Worm (Caenorhabditis elegans) whole organism, L3 larva: ENCODE results near the gene Y15E3A.4.

Experiments used
- R02D3.7 ChIP-seq: fragments of 150-350 bp; optimal IDR thresholded peaks from 2 replicates; lab custom pipeline; 2014; ENCODE audit warnings: missing biosample characterization, missing genetic modification characterization
- ZK546.5 ChIP-seq: sonication (generic microtip); optimal IDR thresholded peaks from 2 replicates; lab custom pipeline; 2017; ENCODE audit warnings: missing biosample characterization, missing genetic modification characterization
- ama-1 ChIP-seq: fragments of 150-350 bp; optimal IDR thresholded peaks from 2 replicates; lab custom pipeline; 2018
- ceh-16 ChIP-seq: sonication (generic microtip); optimal IDR thresholded peaks from 2 replicates; lab custom pipeline; 2017; ENCODE audit warnings: missing biosample characterization, missing genetic modification characterization
- ceh-28 ChIP-seq: fragments of 150-350 bp; optimal IDR thresholded peaks from 2 replicates; lab custom pipeline; 2014; ENCODE audit warnings: missing biosample characterization, missing genetic modification reagents, missing genetic modification characterization
- ceh-82 ChIP-seq: fragments of 150-350 bp; optimal IDR thresholded peaks from 2 replicates; lab custom pipeline; 2014; ENCODE audit warnings: missing biosample characterization, missing genetic modification characterization
- ceh-9 ChIP-seq: sonication (generic microtip); optimal IDR thresholded peaks from 2 replicates; lab custom pipeline; 2018; ENCODE audit warnings: missing biosample characterization, missing genetic modification characterization
- daf-12 ChIP-seq: fragments of 150-350 bp; optimal IDR thresholded peaks from 2 replicates; lab custom pipeline; 2014; ENCODE audit warnings: missing biosample characterization, missing genetic modification reagents, missing genetic modification characterization
- egl-5 ChIP-seq: fragments of 150-350 bp; optimal IDR thresholded peaks from 2 replicates; lab custom pipeline; 2017; ENCODE audit warnings: missing biosample characterization, missing genetic modification reagents, missing genetic modification characterization, inconsistent platforms
- elt-1 ChIP-seq: fragments of 150-350 bp; optimal IDR thresholded peaks from 2 replicates; lab custom pipeline; 2014; ENCODE audit warnings: missing biosample characterization, missing genetic modification characterization
- elt-2 ChIP-seq: sonication (generic microtip); optimal IDR thresholded peaks from 2 replicates; lab custom pipeline; 2016; ENCODE audit warnings: missing genetic modification reagents, mild to moderate bottlenecking, missing genetic modification characterization, missing compliant biosample characterization
- elt-3 ChIP-seq, 3 experiments: fragments of 150-350 bp in 1 of 3; sonication (generic microtip) in 2 of 3; optimal IDR thresholded peaks; 2 replicates in 2 of 3; 4 replicates in 1 of 3; lab custom pipeline; 2014 to 2017; ENCODE audit warnings: missing biosample characterization in 3 of 3, missing genetic modification characterization in 3 of 3
- eor-1 ChIP-seq, 2 experiments: fragments of 150-350 bp; optimal IDR thresholded peaks; 2 replicates each; lab custom pipeline; 2014 to 2018; ENCODE audit warnings: missing biosample characterization in 2 of 2, missing genetic modification characterization in 2 of 2
- fkh-2 ChIP-seq: fragments of 150-350 bp; optimal IDR thresholded peaks from 2 replicates; lab custom pipeline; 2014; ENCODE audit warnings: missing biosample characterization, missing genetic modification reagents, missing genetic modification characterization
- lin-39 ChIP-seq: fragments of 150-350 bp; optimal IDR thresholded peaks from 2 replicates; lab custom pipeline; 2018; ENCODE audit warnings: missing biosample characterization, missing genetic modification reagents, missing genetic modification characterization
- mml-1 ChIP-seq: fragments of 150-350 bp; sonication (generic microtip); optimal IDR thresholded peaks from 3 replicates; lab custom pipeline; 2014; ENCODE audit warnings: missing biosample characterization, missing genetic modification characterization
- nfya-1 ChIP-seq: sonication (generic microtip); optimal IDR thresholded peaks from 2 replicates; lab custom pipeline; 2017; ENCODE audit warnings: missing genetic modification characterization, mild to moderate bottlenecking, missing compliant biosample characterization, antibody characterized with exemption, moderate library complexity; ENCODE audit not compliant: insufficient read depth
- nhr-11 ChIP-seq: fragments of 150-350 bp; optimal IDR thresholded peaks from 2 replicates; lab custom pipeline; 2014; ENCODE audit warnings: missing biosample characterization, missing genetic modification characterization
- nhr-23 ChIP-seq: fragments of 150-350 bp; optimal IDR thresholded peaks from 2 replicates; lab custom pipeline; 2014; ENCODE audit warnings: missing biosample characterization, missing genetic modification reagents, missing genetic modification characterization
- nhr-25 ChIP-seq: sonication (generic microtip); optimal IDR thresholded peaks from 2 replicates; lab custom pipeline; 2017; ENCODE audit warnings: missing biosample characterization, missing genetic modification characterization
- nhr-28 ChIP-seq: fragments of 150-350 bp; optimal IDR thresholded peaks from 2 replicates; lab custom pipeline; 2014; ENCODE audit warnings: missing biosample characterization, missing genetic modification characterization
- nhr-43 ChIP-seq: sonication (generic microtip); optimal IDR thresholded peaks from 2 replicates; lab custom pipeline; 2016; ENCODE audit warnings: mild to moderate bottlenecking, missing genetic modification characterization, missing compliant biosample characterization; ENCODE audit not compliant: poor library complexity, severe bottlenecking
- nhr-67 ChIP-seq: fragments of 150-350 bp; optimal IDR thresholded peaks from 2 replicates; lab custom pipeline; 2014; ENCODE audit warnings: missing biosample characterization, missing genetic modification characterization
- nhr-76 ChIP-seq: fragments of 150-350 bp; sonication (generic microtip); optimal IDR thresholded peaks from 5 replicates; lab custom pipeline; 2014; ENCODE audit warnings: missing biosample characterization, missing genetic modification characterization
- nhr-77 ChIP-seq: fragments of 150-350 bp; optimal IDR thresholded peaks from 2 replicates; lab custom pipeline; 2014; ENCODE audit warnings: missing biosample characterization, missing genetic modification characterization
- pha-4 ChIP-seq: fragments of 150-350 bp; optimal IDR thresholded peaks from 2 replicates; lab custom pipeline; 2014; ENCODE audit warnings: missing biosample characterization, missing genetic modification reagents, missing genetic modification characterization
- pqm-1 ChIP-seq: fragments of 150-350 bp; optimal IDR thresholded peaks from 2 replicates; lab custom pipeline; 2017; ENCODE audit warnings: missing biosample characterization, missing genetic modification characterization, inconsistent platforms
- sea-2 ChIP-seq: fragments of 150-350 bp; sonication (generic microtip); optimal IDR thresholded peaks from 4 replicates; lab custom pipeline; 2014; ENCODE audit warnings: missing biosample characterization, missing genetic modification reagents, missing genetic modification characterization
- skn-1 ChIP-seq: fragments of 150-350 bp; optimal IDR thresholded peaks from 2 replicates; lab custom pipeline; 2014; ENCODE audit warnings: missing biosample characterization, missing genetic modification characterization
- snpc-4 ChIP-seq: fragments of 150-350 bp; optimal IDR thresholded peaks from 2 replicates; lab custom pipeline; 2014; ENCODE audit warnings: missing biosample characterization, missing genetic modification characterization
- tbx-2 ChIP-seq: sonication (generic microtip); optimal IDR thresholded peaks from 2 replicates; lab custom pipeline; 2016; ENCODE audit warnings: mild to moderate bottlenecking, missing genetic modification characterization, missing compliant biosample characterization
- unc-39 ChIP-seq: sonication (generic microtip); optimal IDR thresholded peaks from 4 replicates; lab custom pipeline; 2017; ENCODE audit warnings: missing biosample characterization, missing genetic modification characterization
- ztf-4 ChIP-seq: fragments of 150-350 bp; optimal IDR thresholded peaks from 2 replicates; lab custom pipeline; 2014; ENCODE audit warnings: missing biosample characterization, missing genetic modification characterization

The Y15E3A.4 gene

DNA sequence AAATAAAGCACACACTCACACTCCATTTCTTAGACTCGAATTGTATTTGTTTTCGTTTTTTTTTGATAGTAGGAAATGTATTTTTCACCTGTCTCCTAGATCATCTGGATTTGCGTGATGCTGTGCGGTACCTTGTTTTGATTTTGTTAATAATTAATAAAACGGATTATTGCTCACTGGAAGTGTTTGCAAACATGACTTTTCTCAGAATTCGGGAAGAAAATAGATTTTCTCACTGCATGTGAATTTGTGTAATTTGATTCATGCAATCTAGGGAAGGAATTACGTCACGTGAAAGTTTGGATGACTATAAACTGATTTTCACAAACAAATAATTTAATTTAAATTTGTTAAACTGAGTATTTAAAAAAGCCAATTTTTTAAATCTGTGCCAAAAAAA is 13.2 kb downstream of the Y15E3A.4 start:
- TF ChIP-seq ceh-82 (tag; lab: Kevin White, UChicago) (no peak), nhr-23 (tag; lab: Kevin White, UChicago) (peak; percentile 61), mml-1 (tag; lab: Kevin White, UChicago) (no peak), unc-39 (tag; lab: Kevin White, UChicago) (no peak), elt-2 (no peak), skn-1 (tag; lab: Kevin White, UChicago) (no peak), nhr-11 (peak; percentile 31), tbx-2 (tag; lab: Kevin White, UChicago) (no peak), ceh-28 (peak; percentile 6), egl-5 (tag; lab: Kevin White, UChicago) (no peak), daf-12 (tag; lab: Kevin White, UChicago) (no peak), pha-4 (no peak), lin-39 (tag; lab: Kevin White, UChicago) (no peak), elt-1 (tag; lab: Kevin White, UChicago) (no peak), nhr-77 (tag; lab: Kevin White, UChicago) (no peak), nhr-43 (tag; lab: Kevin White, UChicago) (peak; percentile 15), ceh-9 (no peak)

- TF ChIP-seq ceh-82 (tag; lab: Kevin White, UChicago): no peak
- TF ChIP-seq mml-1 (tag; lab: Kevin White, UChicago): no peak
- no peak for TF ChIP-seq nhr-23 (tag; lab: Kevin White, UChicago)
- TF ChIP-seq nhr-11: no peak
- TF ChIP-seq elt-2: peak; percentile 41
- no peak for TF ChIP-seq tbx-2 (tag; lab: Kevin White, UChicago)
- TF ChIP-seq elt-1 (tag; lab: Kevin White, UChicago): no peak
- TF ChIP-seq eor-1 (tag; optimal IDR thresholded peaks at IDR 0.05; lab: Kevin White, UChicago): no peak
- peak; percentile 94 for TF ChIP-seq snpc-4 (tag; lab: Kevin White, UChicago)
- no peak for TF ChIP-seq sea-2 (GFP tag; lab: Kevin White, UChicago)
- peak; percentile 29 for TF ChIP-seq egl-5 (tag; lab: Kevin White, UChicago)
- TF ChIP-seq skn-1 (tag; lab: Kevin White, UChicago): no peak
- TF ChIP-seq nhr-25: no peak
- TF ChIP-seq pqm-1 (tag; lab: Kevin White, UChicago): no peak
- peak; percentile 32 for TF ChIP-seq ceh-28
- peak; percentile 33 for TF ChIP-seq pha-4
- TF ChIP-seq lin-39 (tag; lab: Kevin White, UChicago): peak; percentile 25
- no peak for TF ChIP-seq ama-1 (lab: Kevin White, UChicago)
- TF ChIP-seq elt-3 (tag; optimal IDR thresholded peaks at IDR 0.05; lab: Kevin White, UChicago): no peak
Observed at ce11 chrX:15345346-15346198, 14.8 kb downstream of the Y15E3A.4 start.

DNA sequence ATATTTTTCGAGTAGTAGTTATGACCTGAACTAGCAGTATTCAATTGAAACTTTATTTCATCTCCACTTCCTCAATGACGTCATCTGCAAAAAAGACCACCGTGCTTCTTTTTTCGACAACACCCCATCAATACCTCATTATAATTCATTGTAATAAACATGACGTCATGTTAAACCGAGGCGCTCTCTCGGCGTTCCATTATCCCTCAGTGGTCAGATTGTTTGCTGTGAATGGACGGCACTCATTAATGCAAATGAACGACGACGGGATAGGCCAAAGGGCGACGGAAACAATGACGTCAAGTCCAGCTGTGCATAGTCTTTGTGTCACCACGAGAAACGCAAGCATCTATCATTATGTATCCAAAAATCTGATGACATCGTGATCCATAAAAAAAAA is 16.9 kb downstream of the Y15E3A.4 start:
- TF ChIP-seq lin-39 (tag; lab: Kevin White, UChicago) (peak; percentile 4), nfya-1 (peak; percentile 2), egl-5 (tag; lab: Kevin White, UChicago) (peak; percentile 71), ceh-28 (no peak)

DNA sequence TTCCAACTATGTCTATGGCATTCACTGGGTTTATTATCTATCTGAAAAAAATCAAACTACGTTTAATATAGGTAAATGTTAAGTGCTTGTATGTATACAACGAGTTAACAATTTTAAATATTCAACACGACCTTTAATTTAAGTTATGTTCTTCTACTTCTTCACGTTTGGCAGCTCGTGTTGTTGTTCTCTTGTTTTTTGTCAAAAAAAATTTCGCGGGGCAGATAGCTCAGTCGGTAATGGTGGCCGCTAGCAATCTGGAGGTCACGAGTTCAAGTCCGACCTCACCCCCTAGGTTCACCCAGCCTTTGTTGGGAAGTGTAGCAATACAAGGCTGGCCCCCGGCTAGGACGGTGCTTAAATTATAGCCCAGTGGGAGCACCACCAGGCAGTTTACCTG is 22.1 kb downstream of the Y15E3A.4 start:
- TF ChIP-seq eor-1 (tag; optimal IDR thresholded peaks at IDR 0.05; lab: Kevin White, UChicago) (no peak), skn-1 (tag; lab: Kevin White, UChicago) (no peak), mml-1 (tag; lab: Kevin White, UChicago) (no peak), ceh-16 (no peak), sea-2 (GFP tag; lab: Kevin White, UChicago) (no peak), elt-2 (no peak), nhr-28 (tag; lab: Kevin White, UChicago) (no peak), R02D3.7 (tag; lab: Kevin White, UChicago) (no peak), nhr-67 (tag; lab: Kevin White, UChicago) (no peak), nhr-23 (tag; lab: Kevin White, UChicago) (no peak), egl-5 (tag; lab: Kevin White, UChicago) (no peak), fkh-2 (tag; lab: Kevin White, UChicago) (no peak), nhr-25 (no peak), ztf-4 (no peak), elt-1 (tag; lab: Kevin White, UChicago) (no peak), daf-12 (tag; lab: Kevin White, UChicago) (no peak), ZK546.5 (tag; lab: Kevin White, UChicago) (no peak), nhr-76 (tag; lab: Kevin White, UChicago) (no peak)
